Fruit fly (Drosophila melanogaster): ENCODE measurements around the gene Sh.
A peak's percentile ranks its signal among the peaks of the same experiment; 100 is the strongest.

Gene Sh

dm6 chrX:17887208-17887627 lies 175.8 kb downstream of the Sh start, which contains the start of gene mnb:
mnb (minus strand) TSS chrX:17887222.
- TF ChIP-seq toe (GFP tag; optimal IDR thresholded peaks at IDR 0.05) (peak; percentile 42), CG14711 (tag; optimal IDR thresholded peaks at IDR 0.05) (no peak), CG12768 (GFP tag; optimal IDR thresholded peaks at IDR 0.05) (no peak), pad (GFP tag; optimal IDR thresholded peaks at IDR 0.05) (no peak), CG1620 (GFP tag; optimal IDR thresholded peaks at IDR 0.05) (peak; percentile 78), Mnt (GFP tag; optimal IDR thresholded peaks at IDR 0.05) (peak; percentile 8), CG11617 (GFP tag; optimal IDR thresholded peaks at IDR 0.05) (peak; percentile 17), bab1 (GFP tag; optimal IDR thresholded peaks at IDR 0.05) (peak; percentile 25), cic (GFP tag; optimal IDR thresholded peaks at IDR 0.05) (no peak), CG5204 (GFP tag; optimal IDR thresholded peaks at IDR 0.05) (peak; percentile 58), Hr96 (GFP tag; optimal IDR thresholded peaks at IDR 0.05) (peak; percentile 60)

- TF ChIP-seq CG14711 (tag; optimal IDR thresholded peaks at IDR 0.05) (no peak), cic (GFP tag; optimal IDR thresholded peaks at IDR 0.05) (no peak), CG5204 (GFP tag; optimal IDR thresholded peaks at IDR 0.05) (no peak), kay (GFP tag; ENCODE audit: borderline replicate concordance) (no peak), Crg-1 (GFP tag; optimal IDR thresholded peaks at IDR 0.05) (no peak), Mnt (GFP tag; optimal IDR thresholded peaks at IDR 0.05) (peak; percentile 75), Hr96 (GFP tag; optimal IDR thresholded peaks at IDR 0.05) (no peak), Clk (GFP tag; optimal IDR thresholded peaks at IDR 0.05) (no peak), CG1620 (GFP tag; optimal IDR thresholded peaks at IDR 0.05) (no peak), CG11617 (GFP tag; optimal IDR thresholded peaks at IDR 0.05) (peak; percentile 38), CG7045 (GFP tag; optimal IDR thresholded peaks at IDR 0.05) (no peak), tj (GFP tag; optimal IDR thresholded peaks at IDR 0.05) (peak; percentile 37), CG7101 (tag; optimal IDR thresholded peaks at IDR 0.05) (no peak), cnc (optimal IDR thresholded peaks at IDR 0.05) (no peak), CG33017 (tag; optimal IDR thresholded peaks at IDR 0.05) (no peak), CG12768 (GFP tag; optimal IDR thresholded peaks at IDR 0.05) (no peak), ovo (GFP tag; optimal IDR thresholded peaks at IDR 0.05) (no peak), bab1 (GFP tag; optimal IDR thresholded peaks at IDR 0.05) (no peak), toe (GFP tag; optimal IDR thresholded peaks at IDR 0.05) (no peak), pad (GFP tag; optimal IDR thresholded peaks at IDR 0.05) (peak; percentile 38)
These were observed 176.4 kb downstream of the Sh start for dm6 chrX:17886449-17887207.

- TF ChIP-seq CG12768 (GFP tag; optimal IDR thresholded peaks at IDR 0.05) (no peak), cic (GFP tag; optimal IDR thresholded peaks at IDR 0.05) (no peak), Mnt (GFP tag; optimal IDR thresholded peaks at IDR 0.05) (no peak), pad (GFP tag; optimal IDR thresholded peaks at IDR 0.05) (no peak), tj (GFP tag; optimal IDR thresholded peaks at IDR 0.05) (no peak), ovo (GFP tag; optimal IDR thresholded peaks at IDR 0.05) (no peak), CG33017 (tag; optimal IDR thresholded peaks at IDR 0.05) (no peak), CG5204 (GFP tag; optimal IDR thresholded peaks at IDR 0.05) (no peak), bab1 (GFP tag; optimal IDR thresholded peaks at IDR 0.05) (no peak)
These were observed 177.0 kb downstream of the Sh start for dm6 chrX:17886107-17886448.

- no peak for TF ChIP-seq Clk (GFP tag; optimal IDR thresholded peaks at IDR 0.05)
- TF ChIP-seq CG12768 (GFP tag; optimal IDR thresholded peaks at IDR 0.05) = no peak
- TF ChIP-seq bab1 (GFP tag; optimal IDR thresholded peaks at IDR 0.05) = no peak
- TF ChIP-seq Mnt (GFP tag; optimal IDR thresholded peaks at IDR 0.05) = no peak
- no peak for TF ChIP-seq kay (GFP tag; ENCODE audit: borderline replicate concordance)
- no peak for TF ChIP-seq ovo (GFP tag; optimal IDR thresholded peaks at IDR 0.05)
- TF ChIP-seq CG1620 (GFP tag; optimal IDR thresholded peaks at IDR 0.05) = no peak
- TF ChIP-seq Crg-1 (GFP tag; optimal IDR thresholded peaks at IDR 0.05) = no peak
- TF ChIP-seq Hr96 (GFP tag; optimal IDR thresholded peaks at IDR 0.05) = no peak
- no peak for TF ChIP-seq CG7045 (GFP tag; optimal IDR thresholded peaks at IDR 0.05)
- peak; percentile 75 for TF ChIP-seq CG14711 (tag; optimal IDR thresholded peaks at IDR 0.05)
- TF ChIP-seq tj (GFP tag; optimal IDR thresholded peaks at IDR 0.05) = peak; percentile 58
These were observed 177.8 kb downstream of the Sh start for dm6 chrX:17885295-17885694.

dm6 chrX:17884567-17884966 lies 178.5 kb downstream of the Sh start:
- TF ChIP-seq CG5204 (GFP tag; optimal IDR thresholded peaks at IDR 0.05) (no peak), bab1 (GFP tag; optimal IDR thresholded peaks at IDR 0.05) (no peak), tj (GFP tag; optimal IDR thresholded peaks at IDR 0.05) (no peak), CG7101 (tag; optimal IDR thresholded peaks at IDR 0.05) (no peak), CG12768 (GFP tag; optimal IDR thresholded peaks at IDR 0.05) (no peak), Mnt (GFP tag; optimal IDR thresholded peaks at IDR 0.05) (no peak), kay (GFP tag; ENCODE audit: borderline replicate concordance) (no peak), CG1620 (GFP tag; optimal IDR thresholded peaks at IDR 0.05) (no peak), CG7045 (GFP tag; optimal IDR thresholded peaks at IDR 0.05) (no peak), CG33017 (tag; optimal IDR thresholded peaks at IDR 0.05) (no peak), cnc (optimal IDR thresholded peaks at IDR 0.05) (no peak), CG11617 (GFP tag; optimal IDR thresholded peaks at IDR 0.05) (no peak), toe (GFP tag; optimal IDR thresholded peaks at IDR 0.05) (no peak), Hr96 (GFP tag; optimal IDR thresholded peaks at IDR 0.05) (no peak), Clk (GFP tag; optimal IDR thresholded peaks at IDR 0.05) (no peak), cic (GFP tag; optimal IDR thresholded peaks at IDR 0.05) (no peak), ovo (GFP tag; optimal IDR thresholded peaks at IDR 0.05) (no peak)

dm6 chrX:17883418-17883817 lies 179.6 kb downstream of the Sh start, which contains the start of gene CG12985:
CG12985 (plus strand) TSS chrX:17883718.
- no peak for TF ChIP-seq Clk (GFP tag; optimal IDR thresholded peaks at IDR 0.05)
- TF ChIP-seq tj (GFP tag; optimal IDR thresholded peaks at IDR 0.05) = no peak
- TF ChIP-seq toe (GFP tag; optimal IDR thresholded peaks at IDR 0.05) = no peak
- TF ChIP-seq Crg-1 (GFP tag; optimal IDR thresholded peaks at IDR 0.05) = no peak
- TF ChIP-seq Mnt (GFP tag; optimal IDR thresholded peaks at IDR 0.05) = no peak
